Worm (Caenorhabditis elegans): ENCODE data around the gene ttbk-4.

- TF ChIP-seq ama-1 (optimal IDR thresholded peaks at IDR 0.05) (no peak), tbx-11 (GFP tag; IDR thresholded peaks at IDR 0.05) (no peak), pes-1 (GFP tag; IDR thresholded peaks at IDR 0.05) (no peak), flt-1 (GFP tag; IDR thresholded peaks at IDR 0.05) (no peak), ceh-13 (GFP tag; optimal IDR thresholded peaks at IDR 0.05) (no peak), ets-7 (tag; optimal IDR thresholded peaks at IDR 0.05) (no peak), tra-4 (tag; optimal IDR thresholded peaks at IDR 0.05) (no peak)
These were observed 5.9 kb upstream of the ttbk-4 start, which contains the start of gene W01B6.6 for ce11 chrIV:10080816-10081215.
